Fruit fly (Drosophila melanogaster): ENCODE results near the gene Idua.

Gene Idua

dm6 chr2L:11072250-11072649 is 40.6 kb downstream of the Idua start:
- peak; percentile 47 for TF ChIP-seq sage (GFP tag; optimal IDR thresholded peaks at IDR 0.05)
- no peak for TF ChIP-seq Rel (GFP tag; optimal IDR thresholded peaks at IDR 0.05)
- no peak for TF ChIP-seq Rel (tag; optimal IDR thresholded peaks at IDR 0.05)
- TF ChIP-seq br (GFP tag; optimal IDR thresholded peaks at IDR 0.05), result peak; percentile 80
- TF ChIP-seq Mio (GFP tag; optimal IDR thresholded peaks at IDR 0.05), result no peak
- peak; percentile 70 for TF ChIP-seq OdsH (GFP tag; optimal IDR thresholded peaks at IDR 0.05)
- TF ChIP-seq h (GFP tag; optimal IDR thresholded peaks at IDR 0.05), result peak; percentile 85
- TF ChIP-seq dmrt93B (GFP tag; optimal IDR thresholded peaks at IDR 0.05), result peak; percentile 48
- TF ChIP-seq Sp1 (GFP tag; optimal IDR thresholded peaks at IDR 0.05), result peak; percentile 69
- TF ChIP-seq CG32264 (GFP tag; optimal IDR thresholded peaks at IDR 0.05), result no peak
- peak in 1 of 2 experiments; percentile 75 for TF ChIP-seq foxo (GFP tag; optimal IDR thresholded peaks at IDR 0.05)
- no peak for TF ChIP-seq Hr78 (GFP tag; optimal IDR thresholded peaks at IDR 0.05)
- peak; percentile 64 for TF ChIP-seq Hnf4 (GFP tag; optimal IDR thresholded peaks at IDR 0.05)
- TF ChIP-seq Abd-B (GFP tag; optimal IDR thresholded peaks at IDR 0.05), result no peak
- TF ChIP-seq CrebA (GFP tag; optimal IDR thresholded peaks at IDR 0.05; ENCODE audit: borderline replicate concordance), result peak; percentile 20
- peak; percentile 65 for TF ChIP-seq HLH106 (tag; optimal IDR thresholded peaks at IDR 0.05)
- TF ChIP-seq psq (GFP tag; optimal IDR thresholded peaks at IDR 0.05), result peak; percentile 74
- TF ChIP-seq woc (GFP tag; optimal IDR thresholded peaks at IDR 0.05), result peak; percentile 88
- peak; percentile 79 for TF ChIP-seq fru (GFP tag; optimal IDR thresholded peaks at IDR 0.05)
- peak; percentile 84 for TF ChIP-seq ey (GFP tag; optimal IDR thresholded peaks at IDR 0.05)
- TF ChIP-seq rgr (GFP tag; optimal IDR thresholded peaks at IDR 0.05), result peak; percentile 73

- TF ChIP-seq sage (GFP tag; optimal IDR thresholded peaks at IDR 0.05) (no peak), dmrt93B (GFP tag; optimal IDR thresholded peaks at IDR 0.05) (no peak), Vsx2 (GFP tag; optimal IDR thresholded peaks at IDR 0.05; ENCODE audit: partially characterized antibody) (no peak), woc (GFP tag; optimal IDR thresholded peaks at IDR 0.05) (no peak), Rel (GFP tag; optimal IDR thresholded peaks at IDR 0.05) (no peak), Rel (tag; optimal IDR thresholded peaks at IDR 0.05) (no peak), Sp1 (GFP tag; optimal IDR thresholded peaks at IDR 0.05) (no peak), tai (GFP tag; optimal IDR thresholded peaks at IDR 0.05) (no peak), jim (GFP tag; optimal IDR thresholded peaks at IDR 0.05) (no peak), GATAd (GFP tag; optimal IDR thresholded peaks at IDR 0.05) (no peak), Hnf4 (GFP tag; optimal IDR thresholded peaks at IDR 0.05) (no peak), brk (GFP tag; optimal IDR thresholded peaks at IDR 0.05) (no peak), pan (optimal IDR thresholded peaks at IDR 0.05) (no peak), CG9705 (GFP tag; optimal IDR thresholded peaks at IDR 0.05) (no peak), h (GFP tag; optimal IDR thresholded peaks at IDR 0.05) (no peak), Jra (GFP tag; optimal IDR thresholded peaks at IDR 0.05) (no peak), Dfd (GFP tag; optimal IDR thresholded peaks at IDR 0.05) (no peak), Abd-B (GFP tag; optimal IDR thresholded peaks at IDR 0.05) (no peak)
Measured at dm6 chr2L:11070862-11071261, 42.0 kb downstream of the Idua start, which contains the start of gene CG14915. TSS of gene CG14915 (plus strand) at chr2L:11071027.

- TF ChIP-seq fru (GFP tag; optimal IDR thresholded peaks at IDR 0.05), result peak; percentile 52
- no peak for TF ChIP-seq Jra (GFP tag; optimal IDR thresholded peaks at IDR 0.05)
- peak; percentile 55 for TF ChIP-seq OdsH (GFP tag; optimal IDR thresholded peaks at IDR 0.05)
- no peak for TF ChIP-seq sv (GFP tag; optimal IDR thresholded peaks at IDR 0.05)
- TF ChIP-seq dl (GFP tag; optimal IDR thresholded peaks at IDR 0.05; ENCODE audit: insufficient read depth in 1 of 2, partially characterized antibody in 2 of 2), result no peak
- peak; percentile 27 for TF ChIP-seq ey (GFP tag; optimal IDR thresholded peaks at IDR 0.05)
- TF ChIP-seq Myc (optimal IDR thresholded peaks at IDR 0.05), result no peak
- peak; percentile 16 for TF ChIP-seq psq (GFP tag; optimal IDR thresholded peaks at IDR 0.05)
- no peak for TF ChIP-seq GATAd (GFP tag; optimal IDR thresholded peaks at IDR 0.05)
- TF ChIP-seq Dif (GFP tag; optimal IDR thresholded peaks at IDR 0.05; ENCODE audit: partially characterized antibody), result no peak
- TF ChIP-seq rgr (GFP tag; optimal IDR thresholded peaks at IDR 0.05), result peak; percentile 21
- TF ChIP-seq brk (GFP tag; optimal IDR thresholded peaks at IDR 0.05), result no peak
- peak; percentile 15 for TF ChIP-seq br (GFP tag; optimal IDR thresholded peaks at IDR 0.05)
- TF ChIP-seq Sp1 (GFP tag; optimal IDR thresholded peaks at IDR 0.05), result peak; percentile 54
- TF ChIP-seq lola (GFP tag; optimal IDR thresholded peaks at IDR 0.05), result no peak
- TF ChIP-seq foxo (GFP tag; optimal IDR thresholded peaks at IDR 0.05), result peak in 1 of 2 experiments; percentile 32
- no peak for TF ChIP-seq sage (GFP tag; optimal IDR thresholded peaks at IDR 0.05)
- no peak for TF ChIP-seq N (GFP tag; optimal IDR thresholded peaks at IDR 0.05)
- no peak for TF ChIP-seq Rel (GFP tag; optimal IDR thresholded peaks at IDR 0.05)
- no peak for TF ChIP-seq Rel (tag; optimal IDR thresholded peaks at IDR 0.05)
- peak; percentile 37 for TF ChIP-seq woc (GFP tag; optimal IDR thresholded peaks at IDR 0.05)
- TF ChIP-seq CG32264 (GFP tag; optimal IDR thresholded peaks at IDR 0.05), result no peak
- no peak for TF ChIP-seq jim (GFP tag; optimal IDR thresholded peaks at IDR 0.05)
- TF ChIP-seq pan (optimal IDR thresholded peaks at IDR 0.05), result no peak
- TF ChIP-seq Hr78 (GFP tag; optimal IDR thresholded peaks at IDR 0.05), result no peak
- peak; percentile 28 for TF ChIP-seq h (GFP tag; optimal IDR thresholded peaks at IDR 0.05)
- peak; percentile 36 for TF ChIP-seq HLH106 (tag; optimal IDR thresholded peaks at IDR 0.05)
- TF ChIP-seq usp (GFP tag; optimal IDR thresholded peaks at IDR 0.05), result no peak
- no peak for TF ChIP-seq Hnf4 (GFP tag; optimal IDR thresholded peaks at IDR 0.05)
- TF ChIP-seq tai (GFP tag; optimal IDR thresholded peaks at IDR 0.05), result no peak
Measured at dm6 chr2L:11069475-11069874, 43.4 kb downstream of the Idua start.
